Fruit fly (Drosophila melanogaster): ENCODE measurements around the gene CG2116.
A peak's percentile ranks its signal among the peaks of the same experiment; 100 is the strongest.

CG2116 gene

dm6 chrX:8129204-8129997 is at the start of gene CG2116:
CG2116 (plus strand) TSS chrX:8129812.
- TF ChIP-seq dac (GFP tag; optimal IDR thresholded peaks at IDR 0.05): no peak
- TF ChIP-seq esn (GFP tag; optimal IDR thresholded peaks at IDR 0.05): peak; percentile 13
- peak; percentile 38 for TF ChIP-seq Eip78C (GFP tag)

- TF ChIP-seq esn (GFP tag; optimal IDR thresholded peaks at IDR 0.05) (peak; percentile 6), svp (GFP tag) (peak; percentile 99), cyc (GFP tag; optimal IDR thresholded peaks at IDR 0.05) (no peak), Lpt (GFP tag; optimal IDR thresholded peaks at IDR 0.05) (no peak), salr (GFP tag; optimal IDR thresholded peaks at IDR 0.05) (no peak), achi (GFP tag; optimal IDR thresholded peaks at IDR 0.05) (no peak), Eip78C (GFP tag) (no peak)
Measured at dm6 chrX:8080174-8080573, 49.4 kb upstream of the CG2116 start.

DNA sequence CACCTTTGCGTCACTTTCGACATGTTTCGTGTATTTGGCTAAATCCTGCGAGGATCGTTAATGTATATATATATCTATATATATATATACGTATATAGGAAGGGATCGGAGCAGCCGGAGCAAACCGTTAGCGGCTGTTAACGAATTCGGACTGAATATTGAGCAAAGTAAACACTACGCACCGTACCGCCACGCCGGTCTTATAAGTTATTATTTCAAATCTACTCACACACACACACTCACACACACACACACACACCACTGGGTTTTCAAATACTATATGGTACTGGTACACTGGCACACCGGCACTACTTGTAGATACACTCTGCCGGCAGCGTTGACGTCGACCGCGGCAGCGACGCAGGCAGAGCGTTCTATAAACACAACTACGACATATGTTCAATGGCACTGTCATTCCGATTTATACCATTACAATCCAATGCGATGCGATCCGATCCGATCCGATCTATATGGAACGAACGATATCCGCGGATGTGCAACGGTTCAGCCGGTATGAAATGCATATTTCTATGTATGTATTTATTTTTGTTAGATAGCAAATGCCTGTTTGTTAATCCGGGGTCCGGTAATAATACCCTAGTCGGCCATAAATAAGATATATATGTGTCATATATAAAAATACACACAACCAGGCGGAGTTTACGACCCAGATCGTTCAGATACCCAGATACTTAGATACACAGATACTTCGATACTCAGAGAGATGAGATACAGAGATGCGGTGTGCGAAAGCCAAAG is 48.0 kb upstream of the CG2116 start, which contains the start of gene Ldsdh1:
Gene Ldsdh1 (minus strand): TSS at position 179 of the 759 bp plus-strand sequence.
- TF ChIP-seq svp (GFP tag) (peak; percentile 28), Eip78C (GFP tag) (peak; percentile 1), lz (GFP tag; optimal IDR thresholded peaks at IDR 0.05) (no peak)

dm6 chrX:8087113-8087512 is 42.5 kb upstream of the CG2116 start, which contains the start of gene CG2256:
CG2256 (minus strand) TSS chrX:8087213.
- TF ChIP-seq CG10669 (GFP tag; optimal IDR thresholded peaks at IDR 0.05) (no peak), vri (GFP tag; optimal IDR thresholded peaks at IDR 0.05) (no peak), Hr39 (GFP tag; optimal IDR thresholded peaks at IDR 0.05) (no peak), Eip75B (GFP tag; optimal IDR thresholded peaks at IDR 0.05) (no peak), CG34406 (GFP tag; optimal IDR thresholded peaks at IDR 0.05) (no peak), Sox15 (GFP tag; optimal IDR thresholded peaks at IDR 0.05) (no peak), CG32006 (GFP tag; optimal IDR thresholded peaks at IDR 0.05) (no peak), Sox102F (GFP tag; optimal IDR thresholded peaks at IDR 0.05) (no peak), dsx (GFP tag; optimal IDR thresholded peaks at IDR 0.05; ENCODE audit: poor library complexity, severe bottlenecking) (no peak), pdm3 (GFP tag; optimal IDR thresholded peaks at IDR 0.05) (no peak), CG4318 (GFP tag; optimal IDR thresholded peaks at IDR 0.05) (no peak), CG3919 (GFP tag; optimal IDR thresholded peaks at IDR 0.05) (no peak), CG6808 (GFP tag; optimal IDR thresholded peaks at IDR 0.05) (no peak)

DNA sequence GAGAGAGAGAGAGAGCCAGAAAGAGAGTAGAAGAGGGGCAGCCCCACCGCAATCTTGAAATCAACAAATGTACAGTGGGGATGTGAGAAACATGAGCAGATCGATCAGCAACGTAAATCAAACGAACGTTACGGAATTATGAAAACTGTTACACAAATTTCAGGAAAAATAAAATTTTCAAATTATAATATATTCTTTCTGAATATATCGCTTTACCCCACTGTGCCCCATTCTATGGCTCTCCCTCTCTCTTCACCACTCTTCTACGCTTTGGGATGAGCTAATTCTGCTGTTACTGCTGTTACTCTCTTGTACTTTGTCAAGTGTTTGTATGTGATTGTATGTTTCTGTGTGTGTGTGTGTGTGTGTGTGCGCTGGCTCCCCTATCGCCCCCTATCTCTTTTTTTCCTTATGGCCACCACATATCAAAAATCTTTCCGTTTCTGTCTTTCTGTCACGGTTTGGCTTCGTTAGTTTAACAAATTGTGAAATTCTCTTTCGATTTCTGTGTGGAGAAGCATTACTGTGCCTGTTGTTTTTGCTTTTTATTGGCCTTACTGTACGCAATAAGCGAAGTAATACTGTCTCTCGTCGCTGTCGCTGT is 38.5 kb upstream of the CG2116 start:
- peak; percentile 98 for TF ChIP-seq OdsH (GFP tag; optimal IDR thresholded peaks at IDR 0.05)
- peak; percentile 91 for TF ChIP-seq CG9139 (GFP tag; optimal IDR thresholded peaks at IDR 0.05)
- TF ChIP-seq CG6792 (GFP tag; optimal IDR thresholded peaks at IDR 0.05): peak; percentile 95
- peak; percentile 96 for TF ChIP-seq lz (GFP tag; optimal IDR thresholded peaks at IDR 0.05)
- TF ChIP-seq CG3919 (GFP tag; optimal IDR thresholded peaks at IDR 0.05): peak; percentile 97
- TF ChIP-seq CG6163 (GFP tag; IDR thresholded peaks at IDR 0.05): peak; percentile 99
- peak; percentile 94 for TF ChIP-seq Ets96B (tag; optimal IDR thresholded peaks at IDR 0.05)
- TF ChIP-seq eg (GFP tag; IDR thresholded peaks at IDR 0.05): peak; percentile 99
- TF ChIP-seq CG10631 (GFP tag; optimal IDR thresholded peaks at IDR 0.05): peak; percentile 98
- TF ChIP-seq topi (GFP tag; optimal IDR thresholded peaks at IDR 0.05): peak; percentile 96
- peak; percentile 94 for TF ChIP-seq vri (GFP tag; optimal IDR thresholded peaks at IDR 0.05)
- peak; percentile 97 for TF ChIP-seq CG6276 (GFP tag; optimal IDR thresholded peaks at IDR 0.05)
- peak; percentile 100 for TF ChIP-seq Smox (GFP tag; optimal IDR thresholded peaks at IDR 0.05)
- TF ChIP-seq CG8119 (GFP tag; IDR thresholded peaks at IDR 0.05): peak; percentile 98
- peak; percentile 76 for TF ChIP-seq Blimp-1 (GFP tag; optimal IDR thresholded peaks at IDR 0.05)
- peak; percentile 92 for TF ChIP-seq CG6854 (GFP tag; optimal IDR thresholded peaks at IDR 0.05)
- peak; percentile 96 for TF ChIP-seq Eip75B (GFP tag; optimal IDR thresholded peaks at IDR 0.05)
- peak; percentile 92 for TF ChIP-seq CG7368 (GFP tag; optimal IDR thresholded peaks at IDR 0.05)
- TF ChIP-seq Gug (GFP tag; IDR thresholded peaks at IDR 0.05): peak; percentile 98
- peak; percentile 93 for TF ChIP-seq cyc (GFP tag; optimal IDR thresholded peaks at IDR 0.05)
- peak; percentile 91 for TF ChIP-seq CG3032 (tag; optimal IDR thresholded peaks at IDR 0.05)
- TF ChIP-seq Eip93F (GFP tag; optimal IDR thresholded peaks at IDR 0.05): peak; percentile 95
- TF ChIP-seq CG15336 (GFP tag; IDR thresholded peaks at IDR 0.05): peak; percentile 99

All from whole organism, prepupa.